Fruit fly (Drosophila melanogaster) whole organism: Measurements from ENCODE around the gene CG4328.

Experiments used
- CG8478 ChIP-seq: fragments of >200 bp; optimal IDR thresholded peaks from 2 replicates; lab custom pipeline; 2018; ENCODE audit warnings: inconsistent platforms
- Dll ChIP-seq: fragments of >200 bp; optimal IDR thresholded peaks from 2 replicates; lab custom pipeline; 2017
- EcR ChIP-seq, 2 experiments: fragments of >200 bp; optimal IDR thresholded peaks; 2 replicates each; lab custom pipeline; 2017; ENCODE audit warnings: missing biosample characterization in 2 of 2, missing genetic modification characterization in 2 of 2, missing genetic modification reagents in 2 of 2
- pan ChIP-seq: fragments of >200 bp; optimal IDR thresholded peaks from 2 replicates; lab custom pipeline; 2017
- psq ChIP-seq: fragments of >200 bp; optimal IDR thresholded peaks from 2 replicates; lab custom pipeline; 2017
- usp ChIP-seq: fragments of >200 bp; optimal IDR thresholded peaks from 2 replicates; lab custom pipeline; 2017; ENCODE audit warnings: missing biosample characterization, missing genetic modification characterization, mixed read lengths

Gene CG4328

dm6 chr3L:12258698-12259097 is 37.2 kb downstream of the CG4328 start:
- TF ChIP-seq psq (lab: Kevin White, UChicago) (no peak), usp (GFP tag; lab: Kevin White, UChicago) (no peak), pan (lab: Kevin White, UChicago) (no peak), EcR (GFP tag; optimal IDR thresholded peaks at IDR 0.05; lab: Kevin White, UChicago) (no peak), Dll (lab: Kevin White, UChicago) (no peak), CG8478 (lab: Kevin White, UChicago) (no peak)
